Fruit fly (Drosophila melanogaster): Measurements from ENCODE around the gene Bub3.

The Bub3 gene

DNA sequence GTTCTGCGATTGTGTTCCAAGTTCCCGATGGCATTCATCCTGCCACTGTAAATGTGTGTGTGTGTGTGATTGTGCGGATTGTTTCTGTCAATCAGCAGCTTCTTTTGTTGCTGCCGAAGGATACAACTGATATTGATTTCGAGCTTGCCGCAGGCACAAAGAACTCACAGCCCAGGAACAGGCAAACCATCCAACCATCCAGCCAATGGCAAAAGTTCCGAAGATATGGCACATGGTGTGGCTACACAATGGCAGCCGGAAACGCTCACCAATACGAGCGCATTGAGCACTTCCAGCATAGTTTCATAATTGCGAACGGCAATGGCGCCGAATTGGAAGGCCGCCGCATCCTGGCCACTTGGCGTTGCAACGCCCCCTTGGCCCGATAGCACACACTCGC is 26.5 kb upstream of the Bub3 start:
- TF ChIP-seq CG17801 (GFP tag; optimal IDR thresholded peaks at IDR 0.05; ENCODE audit: partially characterized antibody) = no peak

DNA sequence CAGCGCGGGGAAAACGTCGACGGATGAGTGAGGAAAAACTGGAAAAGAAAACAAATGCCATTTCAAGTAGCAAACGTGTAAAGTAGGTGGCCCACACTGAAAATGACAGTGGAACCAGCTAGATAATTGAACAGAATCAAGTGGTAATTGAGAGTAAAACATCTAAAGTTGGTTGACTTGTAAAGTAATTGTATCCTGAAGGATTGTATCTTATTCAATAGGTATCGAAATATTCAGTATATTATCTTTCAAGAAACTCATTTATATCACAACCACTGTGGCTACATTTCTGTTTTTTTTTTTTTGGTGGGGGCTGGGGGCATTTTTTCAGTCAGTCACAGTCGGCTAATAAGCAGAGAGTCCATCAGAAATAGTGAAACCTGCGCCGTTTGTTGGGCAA is 24.0 kb upstream of the Bub3 start:
- TF ChIP-seq CG17801 (GFP tag; optimal IDR thresholded peaks at IDR 0.05; ENCODE audit: partially characterized antibody) = no peak

DNA sequence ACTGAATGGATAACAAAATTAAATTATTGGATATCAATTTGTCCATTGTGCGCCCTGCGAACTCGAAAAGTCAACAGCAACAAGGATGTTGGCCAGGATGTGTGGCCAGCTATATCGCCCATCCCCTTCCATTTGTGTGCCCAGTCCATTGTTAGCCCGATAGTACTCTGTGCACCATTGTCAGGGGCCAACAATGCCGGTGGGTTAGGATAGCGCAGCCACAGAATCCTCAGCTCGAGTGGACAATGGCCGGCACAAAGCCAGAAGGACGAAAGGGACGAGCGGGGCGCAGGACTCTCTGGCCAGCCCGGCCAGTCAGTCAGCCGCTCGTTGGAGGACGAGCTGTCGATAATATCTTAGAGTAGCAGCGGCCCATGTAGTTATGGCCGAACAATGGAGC is 22.6 kb upstream of the Bub3 start:
- no peak for TF ChIP-seq CG17801 (GFP tag; optimal IDR thresholded peaks at IDR 0.05; ENCODE audit: partially characterized antibody)

DNA sequence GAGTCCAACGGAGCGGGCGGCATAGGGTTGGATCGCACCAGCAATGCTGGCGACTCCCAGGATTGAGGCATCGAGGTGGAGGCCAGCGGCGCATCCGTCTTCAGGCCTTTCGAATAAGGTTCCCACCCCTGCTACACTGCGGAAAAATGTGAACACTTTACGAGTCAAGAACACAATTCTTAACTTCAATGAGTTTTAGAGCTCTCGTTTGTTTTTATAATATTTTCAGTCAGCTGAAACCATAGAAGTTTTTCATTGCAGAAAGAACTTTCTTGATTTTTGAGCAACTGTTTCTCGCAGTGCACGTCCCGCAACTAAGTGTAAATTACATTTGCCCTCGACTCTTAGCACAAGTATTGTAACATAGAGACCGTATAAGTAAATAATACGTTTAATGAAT is 21.1 kb upstream of the Bub3 start:
- TF ChIP-seq CG17801 (GFP tag; optimal IDR thresholded peaks at IDR 0.05; ENCODE audit: partially characterized antibody) = no peak

DNA sequence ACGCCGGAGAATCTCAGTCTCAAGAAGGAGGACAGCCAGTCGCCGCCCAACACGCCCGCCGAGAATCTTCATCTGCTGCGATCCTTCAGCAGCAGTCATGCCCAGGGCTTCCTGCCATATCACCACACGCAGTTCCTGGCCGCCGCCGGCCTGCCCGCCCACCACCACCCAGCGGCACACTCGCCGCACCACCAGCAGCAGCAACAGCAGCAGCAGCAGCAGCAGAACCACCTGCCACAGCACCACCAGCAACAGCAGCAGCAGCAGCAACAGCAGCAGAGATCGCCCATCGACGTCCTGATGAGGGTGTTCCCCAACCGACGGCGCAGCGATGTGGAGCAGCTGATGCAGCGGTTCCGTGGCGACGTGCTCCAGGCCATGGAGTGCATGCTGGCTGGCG is 20.5 kb upstream of the Bub3 start:
- no peak for TF ChIP-seq CG17801 (GFP tag; optimal IDR thresholded peaks at IDR 0.05; ENCODE audit: partially characterized antibody)

DNA sequence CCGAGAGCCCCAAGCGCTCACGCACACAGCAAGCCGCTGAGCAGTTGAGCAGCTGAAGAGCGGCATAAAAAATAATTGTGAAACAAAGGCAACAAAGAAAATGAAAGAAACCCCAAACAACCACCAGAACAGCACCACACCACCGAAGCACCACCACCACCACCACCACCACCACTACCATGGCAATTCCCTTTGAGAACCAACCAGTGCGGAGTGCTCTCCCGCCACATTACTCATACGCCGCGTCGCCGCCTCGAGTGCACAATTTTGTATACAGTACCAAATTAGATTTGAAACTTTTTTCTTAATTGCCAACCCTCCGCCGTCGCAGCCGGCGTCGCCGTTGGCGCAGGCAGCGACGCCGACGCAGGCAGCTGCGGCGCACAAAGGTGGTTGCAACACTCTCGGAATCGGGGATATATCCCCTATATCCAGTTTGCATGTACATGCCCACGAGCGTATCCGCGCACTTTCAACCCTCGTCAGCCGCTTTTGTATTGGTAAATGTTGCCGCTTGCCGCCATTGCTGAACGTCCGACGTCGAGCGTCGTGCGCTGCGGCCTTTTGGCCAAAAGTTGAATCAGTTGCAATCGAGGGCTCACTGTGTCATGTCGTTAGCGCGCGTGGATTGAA is 16.9 kb upstream of the Bub3 start, which contains the start of gene dmrt99B:
Gene dmrt99B, plus strand, starts transcription at position 583 of the 633 bp plus-strand sequence.
- no peak for TF ChIP-seq CG17801 (GFP tag; optimal IDR thresholded peaks at IDR 0.05; ENCODE audit: partially characterized antibody)

DNA sequence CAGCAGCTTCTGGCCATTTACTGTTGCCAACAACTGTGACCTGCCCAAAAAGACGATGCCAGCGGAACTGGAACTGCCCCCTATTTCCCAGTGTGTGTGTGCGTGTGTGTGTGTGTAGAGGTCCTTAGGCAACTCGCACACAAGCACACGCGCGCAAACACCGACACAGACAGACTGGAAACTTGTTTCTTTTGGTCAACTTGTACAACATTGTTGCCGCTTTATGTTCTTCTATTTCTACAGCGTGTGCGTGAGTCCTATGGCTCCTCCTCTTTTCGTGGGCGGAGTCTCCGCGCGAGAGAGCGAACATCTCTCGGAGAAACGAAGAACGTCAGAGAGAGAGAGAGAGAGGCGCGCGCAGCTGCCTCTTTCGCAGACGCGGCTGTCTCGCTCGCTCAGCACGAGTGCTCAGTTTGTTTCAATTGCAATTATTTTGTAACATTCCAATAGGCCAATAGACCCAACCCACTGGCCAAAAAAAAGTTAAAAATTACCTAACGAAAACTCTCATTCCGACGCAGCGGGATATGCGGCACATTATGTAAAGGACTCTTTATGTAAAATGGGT is 15.8 kb upstream of the Bub3 start:
- TF ChIP-seq CG17801 (GFP tag; optimal IDR thresholded peaks at IDR 0.05; ENCODE audit: partially characterized antibody) = no peak

DNA sequence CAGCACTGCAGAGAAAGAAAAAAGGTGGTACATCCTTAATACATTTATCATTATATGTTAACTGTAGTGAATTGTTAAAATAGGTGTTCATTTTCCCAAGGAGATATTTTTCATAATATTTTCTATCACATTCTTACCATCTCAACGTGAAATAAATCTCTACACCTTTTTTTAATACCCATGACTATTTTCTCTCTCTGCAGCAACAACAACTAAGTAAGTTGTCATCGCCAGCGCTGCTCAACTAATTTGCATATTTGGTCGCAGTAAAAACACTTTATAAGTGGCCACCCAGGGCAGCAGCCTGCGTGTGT is 15.3 kb upstream of the Bub3 start:
- TF ChIP-seq CG17801 (GFP tag; optimal IDR thresholded peaks at IDR 0.05; ENCODE audit: partially characterized antibody) = no peak

DNA sequence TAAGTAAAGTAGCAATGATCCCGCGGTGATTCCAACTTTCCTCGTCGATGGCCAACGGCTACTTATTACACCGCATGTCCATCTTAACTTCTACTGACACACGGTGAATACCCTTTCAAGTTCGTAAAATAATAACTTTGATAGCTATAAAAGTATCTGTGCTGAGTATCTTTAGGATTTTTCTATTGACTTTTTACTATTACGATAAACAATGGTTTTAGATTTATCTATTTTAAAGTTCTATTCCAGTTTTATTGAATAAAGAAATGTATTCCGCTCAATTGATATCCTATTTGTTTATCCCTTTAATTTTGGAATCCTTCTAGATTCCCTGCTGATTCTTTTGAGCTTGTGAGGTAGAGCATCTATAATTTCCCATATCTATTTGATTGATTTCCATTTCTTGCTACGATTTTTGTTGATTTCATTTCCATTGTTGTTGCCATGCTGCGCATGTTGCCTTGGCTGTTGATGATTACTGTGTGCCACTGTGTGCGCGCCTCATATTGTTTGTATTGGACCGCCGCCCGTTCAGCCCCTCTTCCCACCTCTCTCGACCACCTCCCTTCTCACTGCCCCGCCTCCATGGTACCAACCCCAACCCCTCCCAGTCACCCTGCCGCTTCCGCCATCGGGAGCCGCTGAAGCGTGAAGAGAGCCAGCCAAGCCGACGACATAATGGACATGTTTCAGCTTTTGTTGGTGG is 14.8 kb upstream of the Bub3 start:
- TF ChIP-seq CG17801 (GFP tag; optimal IDR thresholded peaks at IDR 0.05; ENCODE audit: partially characterized antibody) = no peak

DNA sequence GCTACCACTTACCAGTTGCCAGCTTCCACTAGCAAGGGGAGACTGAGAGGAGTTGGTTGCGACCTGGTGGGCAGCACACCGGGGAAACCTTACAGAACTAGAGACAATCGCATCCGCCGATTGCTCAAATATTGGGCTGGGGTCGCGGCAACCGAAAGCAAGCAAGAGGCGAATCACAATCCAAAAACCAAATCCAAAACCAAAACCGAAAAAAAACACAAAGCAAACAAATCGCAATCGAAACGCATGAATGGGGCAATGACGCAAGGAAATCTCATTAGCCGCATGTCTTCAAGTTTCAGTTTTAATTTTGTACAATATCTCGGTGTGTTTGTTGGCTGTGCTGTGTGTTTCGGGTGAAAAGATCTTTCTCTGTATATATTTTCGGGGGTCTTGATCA is 14.0 kb upstream of the Bub3 start, which contains the start of gene Obp99c:
Gene Obp99c, minus strand, starts transcription at position 101 of the 400 bp plus-strand sequence.
- no peak for TF ChIP-seq CG17801 (GFP tag; optimal IDR thresholded peaks at IDR 0.05; ENCODE audit: partially characterized antibody)

DNA sequence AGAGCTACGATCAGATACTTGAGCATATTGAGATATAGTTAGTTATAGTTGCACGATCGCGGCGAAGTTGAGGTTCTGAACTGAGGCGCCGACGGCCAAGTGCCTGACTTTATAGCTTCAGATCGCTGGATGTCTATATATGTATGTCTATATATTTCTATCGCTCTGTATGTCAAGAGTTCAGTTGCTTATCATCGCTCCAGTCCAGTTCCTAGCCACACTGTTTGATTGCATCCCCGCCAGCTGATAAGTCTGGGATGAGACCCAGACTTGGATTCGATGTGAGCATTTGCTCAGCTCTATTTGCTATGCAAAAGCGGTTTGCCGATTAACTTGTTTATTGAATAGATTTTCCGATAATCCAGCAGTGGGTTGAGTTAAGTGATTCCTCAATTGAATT is 11.5 kb upstream of the Bub3 start:
- TF ChIP-seq CG17801 (GFP tag; optimal IDR thresholded peaks at IDR 0.05; ENCODE audit: partially characterized antibody) = no peak

DNA sequence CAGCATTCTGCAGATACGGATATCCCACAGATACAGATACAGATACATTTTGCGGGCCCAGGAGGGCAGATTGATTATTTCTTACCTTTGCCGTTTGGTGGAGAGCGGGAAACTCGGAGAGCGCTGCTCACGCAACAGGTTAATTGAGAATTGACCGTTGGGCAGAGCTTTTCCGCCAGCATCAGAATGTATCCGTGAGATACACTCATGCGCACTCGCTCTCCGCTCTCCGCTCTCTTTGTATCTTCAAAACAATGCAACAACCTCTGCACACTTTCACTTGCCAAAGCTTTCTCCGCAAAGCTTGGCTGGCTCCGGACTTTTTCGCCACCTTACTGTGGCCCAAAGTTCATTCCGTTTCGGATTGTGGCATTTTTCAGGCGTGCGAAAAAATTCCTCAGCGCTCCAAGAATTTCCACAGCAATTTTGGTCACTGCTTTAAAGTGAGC is 7.0 kb upstream of the Bub3 start, which contains the start of the genes CG7582 and Gycalpha99B:
Gene CG7582, minus strand, starts transcription at position 127 of the 449 bp plus-strand sequence.
Gene Gycalpha99B, plus strand, starts transcription at position 352 of the 449 bp plus-strand sequence.
- no peak for TF ChIP-seq CG17801 (GFP tag; optimal IDR thresholded peaks at IDR 0.05; ENCODE audit: partially characterized antibody)

DNA sequence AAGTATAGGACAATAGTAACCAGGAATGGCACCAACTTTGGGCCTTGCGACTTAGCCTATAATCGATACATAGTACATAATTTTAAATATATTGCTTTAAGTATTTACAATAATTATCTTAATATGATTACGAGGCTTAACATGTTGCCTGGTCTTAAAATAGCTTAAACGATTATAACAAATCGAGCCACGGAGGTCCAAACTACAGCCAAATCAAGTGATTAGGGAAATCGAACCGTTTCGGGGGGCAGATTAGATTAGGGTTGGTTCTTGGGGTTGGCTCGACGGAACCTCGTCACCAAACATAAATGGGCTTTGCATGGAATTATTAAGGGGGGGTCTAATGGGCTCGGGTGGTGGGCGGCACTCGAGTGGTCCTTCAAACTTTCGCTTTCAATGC is 6.0 kb upstream of the Bub3 start:
- TF ChIP-seq CG17801 (GFP tag; optimal IDR thresholded peaks at IDR 0.05; ENCODE audit: partially characterized antibody) = no peak

DNA sequence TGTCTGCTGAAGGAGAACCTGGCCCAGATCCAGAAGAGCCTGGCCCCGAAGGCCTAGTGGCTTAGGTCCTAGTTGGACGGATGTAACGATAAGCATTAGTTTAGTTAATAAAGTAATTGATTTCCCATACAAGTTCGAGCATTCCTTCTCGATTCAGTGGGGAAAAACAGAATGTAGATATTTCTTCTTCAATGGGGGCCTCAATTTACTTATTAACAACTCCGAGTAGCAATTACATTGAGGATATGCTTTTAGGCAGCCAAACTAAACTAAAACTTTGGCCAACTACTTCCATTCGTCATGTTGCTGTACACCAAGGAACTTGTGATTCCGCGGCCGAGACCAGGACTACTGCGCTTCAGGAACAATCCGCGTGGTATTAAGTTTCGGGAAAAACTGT is 3.1 kb downstream of the Bub3 start, which contains the start of gene ppk19:
Gene ppk19, plus strand, starts transcription at position 301 of the 400 bp plus-strand sequence.
- no peak for TF ChIP-seq CG17801 (GFP tag; optimal IDR thresholded peaks at IDR 0.05; ENCODE audit: partially characterized antibody)

DNA sequence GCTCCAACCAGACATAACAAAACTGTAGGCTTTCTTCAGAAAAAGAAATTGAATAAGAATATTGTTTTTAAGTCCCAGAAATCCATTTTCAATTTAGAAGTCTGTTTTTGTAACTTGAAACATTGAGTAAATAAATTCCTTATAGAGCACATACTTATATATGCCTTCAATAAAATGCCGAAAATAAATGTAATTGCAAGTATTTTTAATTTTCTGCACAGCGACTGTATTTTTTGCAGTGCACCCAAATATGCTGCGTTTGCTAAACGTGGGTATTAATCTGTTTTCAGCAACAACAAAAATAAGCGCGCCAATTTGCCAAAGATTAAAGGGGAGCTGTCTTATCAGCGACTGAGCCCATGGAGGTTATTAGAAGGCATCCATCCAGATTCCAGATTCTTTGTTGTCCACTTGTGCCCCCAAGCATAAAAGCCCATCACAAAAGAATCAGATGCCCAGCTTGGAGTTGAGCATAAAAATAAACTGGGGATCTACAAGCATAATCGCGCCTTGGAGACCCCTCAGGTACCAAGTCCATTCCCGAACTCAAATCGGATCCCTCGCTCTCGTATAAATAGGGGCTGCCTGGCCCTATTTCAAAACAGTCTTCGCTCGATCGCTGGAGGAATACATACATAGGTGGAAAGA is 4.0 kb downstream of the Bub3 start, which contains the start of gene Obp99a:
Gene Obp99a, plus strand, starts transcription at position 598 of the 648 bp plus-strand sequence.
- TF ChIP-seq CG17801 (GFP tag; optimal IDR thresholded peaks at IDR 0.05; ENCODE audit: partially characterized antibody) = no peak

All from ovary, adult (tissue).